Fruit fly (Drosophila melanogaster): ENCODE data around the gene Gr68a.

Gr68a gene

dm6 chr3L:11772057-11772456, 21.0 kb downstream of the Gr68a start, which contains the start of gene Muc68D:
TSS of gene Muc68D (minus strand) at chr3L:11772157.
- TF ChIP-seq Mnt (GFP tag; optimal IDR thresholded peaks at IDR 0.05) (no peak), kay (GFP tag; ENCODE audit: borderline replicate concordance) (no peak), CG33017 (tag; optimal IDR thresholded peaks at IDR 0.05) (no peak), Crg-1 (GFP tag; optimal IDR thresholded peaks at IDR 0.05) (no peak), CG12768 (GFP tag; optimal IDR thresholded peaks at IDR 0.05) (no peak)

- peak; percentile 64 for TF ChIP-seq cic (GFP tag; optimal IDR thresholded peaks at IDR 0.05)
- no peak for TF ChIP-seq CG14711 (tag; optimal IDR thresholded peaks at IDR 0.05)
- peak; percentile 5 for TF ChIP-seq CG7101 (tag; optimal IDR thresholded peaks at IDR 0.05)
- no peak for TF ChIP-seq CG7045 (GFP tag; optimal IDR thresholded peaks at IDR 0.05)
- peak; percentile 18 for TF ChIP-seq Mnt (GFP tag; optimal IDR thresholded peaks at IDR 0.05)
- no peak for TF ChIP-seq kay (GFP tag; ENCODE audit: borderline replicate concordance)
- TF ChIP-seq CG12768 (GFP tag; optimal IDR thresholded peaks at IDR 0.05), result peak; percentile 23
These were observed 21.5 kb downstream of the Gr68a start for dm6 chr3L:11772608-11773017.

dm6 chr3L:11773796-11774195, 22.7 kb downstream of the Gr68a start:
- TF ChIP-seq Crg-1 (GFP tag; optimal IDR thresholded peaks at IDR 0.05) (no peak), Hr96 (GFP tag; optimal IDR thresholded peaks at IDR 0.05) (no peak), ovo (GFP tag; optimal IDR thresholded peaks at IDR 0.05) (no peak), pad (GFP tag; optimal IDR thresholded peaks at IDR 0.05) (no peak), Mnt (GFP tag; optimal IDR thresholded peaks at IDR 0.05) (peak; percentile 2), cic (GFP tag; optimal IDR thresholded peaks at IDR 0.05) (peak; percentile 69), tj (GFP tag; optimal IDR thresholded peaks at IDR 0.05) (no peak), cnc (optimal IDR thresholded peaks at IDR 0.05) (no peak), CG12768 (GFP tag; optimal IDR thresholded peaks at IDR 0.05) (peak; percentile 46), CG7101 (tag; optimal IDR thresholded peaks at IDR 0.05) (peak; percentile 19), CG33017 (tag; optimal IDR thresholded peaks at IDR 0.05) (no peak)

dm6 chr3L:11774401-11774800, 23.3 kb downstream of the Gr68a start, which contains the start of gene Tim13:
TSS of gene Tim13 (minus strand) at chr3L:11774501.
- no peak for TF ChIP-seq CG7045 (GFP tag; optimal IDR thresholded peaks at IDR 0.05)
- no peak for TF ChIP-seq CG7101 (tag; optimal IDR thresholded peaks at IDR 0.05)
- no peak for TF ChIP-seq Mnt (GFP tag; optimal IDR thresholded peaks at IDR 0.05)
- no peak for TF ChIP-seq cnc (optimal IDR thresholded peaks at IDR 0.05)
- TF ChIP-seq CG5204 (GFP tag; optimal IDR thresholded peaks at IDR 0.05), result no peak
- TF ChIP-seq bab1 (GFP tag; optimal IDR thresholded peaks at IDR 0.05), result no peak
- no peak for TF ChIP-seq Crg-1 (GFP tag; optimal IDR thresholded peaks at IDR 0.05)
- no peak for TF ChIP-seq CG11617 (GFP tag; optimal IDR thresholded peaks at IDR 0.05)

- TF ChIP-seq CG14711 (tag; optimal IDR thresholded peaks at IDR 0.05) (no peak), kay (GFP tag; ENCODE audit: borderline replicate concordance) (peak; percentile 60), cnc (optimal IDR thresholded peaks at IDR 0.05) (no peak), pad (GFP tag; optimal IDR thresholded peaks at IDR 0.05) (no peak), CG12768 (GFP tag; optimal IDR thresholded peaks at IDR 0.05) (no peak), CG33017 (tag; optimal IDR thresholded peaks at IDR 0.05) (no peak), toe (GFP tag; optimal IDR thresholded peaks at IDR 0.05) (no peak), bab1 (GFP tag; optimal IDR thresholded peaks at IDR 0.05) (no peak), cic (GFP tag; optimal IDR thresholded peaks at IDR 0.05) (peak; percentile 26), CG11617 (GFP tag; optimal IDR thresholded peaks at IDR 0.05) (no peak), CG7101 (tag; optimal IDR thresholded peaks at IDR 0.05) (peak; percentile 6)
These were observed 25.6 kb downstream of the Gr68a start, which contains the start of gene CG14131 for dm6 chr3L:11776731-11777130. TSS of gene CG14131 (plus strand) at chr3L:11777073.

dm6 chr3L:11777348-11777958, 26.3 kb downstream of the Gr68a start:
- TF ChIP-seq cic (GFP tag; optimal IDR thresholded peaks at IDR 0.05) (peak; percentile 50), CG7101 (tag; optimal IDR thresholded peaks at IDR 0.05) (no peak), tj (GFP tag; optimal IDR thresholded peaks at IDR 0.05) (peak; percentile 33), Crg-1 (GFP tag; optimal IDR thresholded peaks at IDR 0.05) (no peak), Mnt (GFP tag; optimal IDR thresholded peaks at IDR 0.05) (peak; percentile 14), CG33017 (tag; optimal IDR thresholded peaks at IDR 0.05) (no peak), CG11617 (GFP tag; optimal IDR thresholded peaks at IDR 0.05) (no peak), toe (GFP tag; optimal IDR thresholded peaks at IDR 0.05) (no peak), pad (GFP tag; optimal IDR thresholded peaks at IDR 0.05) (no peak), CG7045 (GFP tag; optimal IDR thresholded peaks at IDR 0.05) (no peak), bab1 (GFP tag; optimal IDR thresholded peaks at IDR 0.05) (peak; percentile 14), Hr96 (GFP tag; optimal IDR thresholded peaks at IDR 0.05) (no peak), cnc (optimal IDR thresholded peaks at IDR 0.05) (no peak), CG14711 (tag; optimal IDR thresholded peaks at IDR 0.05) (no peak), CG5204 (GFP tag; optimal IDR thresholded peaks at IDR 0.05) (no peak), CG12768 (GFP tag; optimal IDR thresholded peaks at IDR 0.05) (no peak), CG1620 (GFP tag; optimal IDR thresholded peaks at IDR 0.05) (no peak), kay (GFP tag; ENCODE audit: borderline replicate concordance) (peak; percentile 21), ovo (GFP tag; optimal IDR thresholded peaks at IDR 0.05) (no peak), Clk (GFP tag; optimal IDR thresholded peaks at IDR 0.05) (no peak)

- TF ChIP-seq Clk (GFP tag; optimal IDR thresholded peaks at IDR 0.05), result no peak
- TF ChIP-seq toe (GFP tag; optimal IDR thresholded peaks at IDR 0.05), result peak; percentile 40
- TF ChIP-seq CG33017 (tag; optimal IDR thresholded peaks at IDR 0.05), result peak; percentile 71
- no peak for TF ChIP-seq cnc (optimal IDR thresholded peaks at IDR 0.05)
- TF ChIP-seq ovo (GFP tag; optimal IDR thresholded peaks at IDR 0.05), result no peak
- TF ChIP-seq CG12768 (GFP tag; optimal IDR thresholded peaks at IDR 0.05), result peak; percentile 32
- no peak for TF ChIP-seq CG5204 (GFP tag; optimal IDR thresholded peaks at IDR 0.05)
- TF ChIP-seq Hr96 (GFP tag; optimal IDR thresholded peaks at IDR 0.05), result no peak
- no peak for TF ChIP-seq CG11617 (GFP tag; optimal IDR thresholded peaks at IDR 0.05)
- TF ChIP-seq CG7045 (GFP tag; optimal IDR thresholded peaks at IDR 0.05), result peak; percentile 16
- peak; percentile 66 for TF ChIP-seq CG14711 (tag; optimal IDR thresholded peaks at IDR 0.05)
- no peak for TF ChIP-seq tj (GFP tag; optimal IDR thresholded peaks at IDR 0.05)
- peak; percentile 33 for TF ChIP-seq CG7101 (tag; optimal IDR thresholded peaks at IDR 0.05)
These were observed 34.2 kb downstream of the Gr68a start for dm6 chr3L:11785291-11785690.

Data from whole organism, adult.